Worm (Caenorhabditis elegans): ENCODE results near the gene gid-7.
A peak's percentile ranks its signal among the peaks of the same experiment; 100 is the strongest.

The gid-7 gene

DNA sequence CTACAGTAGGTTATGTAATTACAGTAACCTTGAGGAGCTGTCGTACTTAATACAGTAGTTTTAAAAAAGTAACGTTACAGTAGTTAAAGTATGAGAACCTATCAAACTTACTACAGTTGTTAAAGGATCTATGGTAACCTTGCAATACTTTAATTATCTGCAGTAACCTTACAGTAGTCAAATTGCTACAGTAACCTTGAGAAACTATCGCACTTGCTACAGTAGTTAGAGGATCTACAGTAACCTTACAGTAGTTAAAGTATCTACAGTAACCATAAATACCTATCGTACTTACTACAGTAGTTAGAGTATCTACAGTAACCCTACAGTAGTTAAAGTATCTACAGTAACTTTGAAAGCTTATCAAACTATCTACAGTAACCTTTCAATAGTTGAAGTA, 45.3 kb downstream of the gid-7 start:
- TF ChIP-seq elt-1 (tag; optimal IDR thresholded peaks at IDR 0.05; ENCODE audit: borderline replicate concordance, insufficient read depth) (no peak), mab-5 (tag; optimal IDR thresholded peaks at IDR 0.05) (no peak), nhr-2 (tag; optimal IDR thresholded peaks at IDR 0.05) (no peak)

DNA sequence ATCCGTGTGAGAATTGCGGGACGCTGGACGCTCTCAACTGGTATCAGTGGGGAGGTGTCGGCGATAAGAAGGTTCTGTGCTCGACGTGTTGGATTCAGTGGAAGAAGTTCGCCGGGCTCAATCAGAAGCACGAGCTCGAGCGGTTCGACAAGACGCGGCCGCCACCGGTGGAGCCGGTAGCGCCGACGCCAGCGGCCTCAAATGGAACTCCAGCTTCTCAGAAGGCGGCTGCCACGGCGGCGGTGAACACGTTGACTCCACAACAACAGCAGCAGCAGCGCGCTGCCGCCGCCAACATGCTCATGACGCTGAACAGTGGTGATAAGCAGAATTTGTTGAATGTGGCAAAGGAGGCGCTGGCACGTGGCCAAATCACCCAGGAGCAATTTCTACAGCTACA, 50.0 kb downstream of the gid-7 start:
- TF ChIP-seq mls-2 (tag; optimal IDR thresholded peaks at IDR 0.05) (no peak), lin-13 (tag; optimal IDR thresholded peaks at IDR 0.05) (no peak)

DNA sequence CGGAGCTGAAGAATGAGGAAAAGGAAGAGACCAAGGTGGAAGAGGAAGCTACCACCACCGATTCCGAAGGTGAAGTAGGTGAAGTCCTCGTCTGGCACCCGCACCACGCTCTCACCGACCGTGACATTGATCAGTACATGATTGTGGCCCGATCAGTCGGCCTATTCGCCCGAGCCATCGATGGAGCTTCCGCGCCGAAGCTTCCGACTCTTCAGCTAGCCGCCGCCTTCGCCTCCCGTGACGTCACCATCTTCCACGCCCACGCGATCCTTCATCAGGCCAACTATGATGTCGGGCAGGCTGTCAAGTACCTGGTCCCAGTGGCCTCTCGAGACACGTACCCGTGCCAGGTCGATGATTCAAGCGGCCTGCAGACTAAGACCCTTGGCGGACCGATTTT, 50.7 kb downstream of the gid-7 start:
- TF ChIP-seq ham-2 (GFP tag; optimal IDR thresholded peaks at IDR 0.05) = no peak

DNA sequence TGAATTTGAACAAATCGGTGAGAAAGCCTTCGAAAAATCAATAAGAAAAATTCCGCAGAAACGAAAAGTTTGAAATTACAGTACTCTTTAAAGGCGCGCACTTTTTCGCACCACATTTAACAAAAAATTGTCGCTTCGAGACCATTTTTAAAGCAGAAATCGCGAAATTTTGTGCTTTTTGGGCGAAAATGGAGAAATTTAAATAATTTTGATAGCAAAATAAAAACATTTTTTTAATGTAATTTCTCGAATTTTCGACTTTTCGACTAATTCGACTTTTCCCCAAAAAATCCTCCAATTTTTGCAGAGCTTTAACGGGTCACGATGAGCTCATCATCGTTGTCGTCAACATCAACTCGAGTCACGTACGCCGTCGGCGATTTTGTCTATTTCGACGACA, 52.2 kb downstream of the gid-7 start, which contains the start of gene lin-40:
Gene lin-40 (plus strand): TSS at position 301 of the 400 bp plus-strand sequence.
- TF ChIP-seq lin-13 (tag; optimal IDR thresholded peaks at IDR 0.05) = no peak
- no peak for TF ChIP-seq blmp-1 (tag; optimal IDR thresholded peaks at IDR 0.05)
- TF ChIP-seq sem-2 (GFP tag; optimal IDR thresholded peaks at IDR 0.05) = no peak
- no peak for TF ChIP-seq ceh-43 (GFP tag; optimal IDR thresholded peaks at IDR 0.05)
- no peak for TF ChIP-seq nhr-237 (tag; optimal IDR thresholded peaks at IDR 0.05)
- TF ChIP-seq unc-39 (tag; optimal IDR thresholded peaks at IDR 0.05) = no peak
- TF ChIP-seq unc-62 (GFP tag; optimal IDR thresholded peaks at IDR 0.05) = no peak
- no peak for TF ChIP-seq nhr-12 (tag; optimal IDR thresholded peaks at IDR 0.05)
- no peak for TF ChIP-seq elt-1 (tag; optimal IDR thresholded peaks at IDR 0.05; ENCODE audit: borderline replicate concordance, insufficient read depth)
- TF ChIP-seq lin-32 (GFP tag; optimal IDR thresholded peaks at IDR 0.05) = no peak
- TF ChIP-seq drap-1 (GFP tag; optimal IDR thresholded peaks at IDR 0.05) = no peak
- no peak for TF ChIP-seq snpc-4 (tag; optimal IDR thresholded peaks at IDR 0.05)
- TF ChIP-seq lsy-2 (tag; optimal IDR thresholded peaks at IDR 0.05) = no peak
- no peak for TF ChIP-seq zip-8 (tag; optimal IDR thresholded peaks at IDR 0.05)
- TF ChIP-seq flh-1 (GFP tag; optimal IDR thresholded peaks at IDR 0.05) = no peak

DNA sequence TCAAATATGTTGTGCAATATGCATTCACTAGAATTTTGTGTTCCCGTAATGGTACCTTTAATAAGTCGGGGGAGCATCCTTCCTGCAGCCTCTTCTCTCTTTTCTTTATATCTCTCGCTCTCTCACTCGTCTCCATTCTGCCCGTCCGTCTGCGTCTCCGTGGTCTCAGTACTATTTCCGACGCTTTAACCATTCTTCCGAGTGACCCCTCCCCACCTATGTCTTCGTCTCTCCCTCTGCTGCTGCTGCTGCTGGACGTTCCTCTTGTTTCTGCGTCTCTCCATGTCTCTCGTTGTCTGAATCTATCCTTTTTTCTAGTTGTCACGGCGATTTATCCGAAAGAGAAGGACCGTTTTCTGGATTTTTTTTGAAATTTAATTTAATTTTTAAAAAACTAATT, 53.0 kb downstream of the gid-7 start:
- TF ChIP-seq nhr-2 (tag; optimal IDR thresholded peaks at IDR 0.05) (peak; percentile 8), sptf-1 (tag; optimal IDR thresholded peaks at IDR 0.05) (no peak), unc-120 (tag; optimal IDR thresholded peaks at IDR 0.05; ENCODE audit: poor library complexity, severe bottlenecking) (peak; percentile 70), ztf-11 (tag; optimal IDR thresholded peaks at IDR 0.05) (peak; percentile 9), ham-2 (GFP tag; optimal IDR thresholded peaks at IDR 0.05) (peak; percentile 7), hlh-1 (tag; optimal IDR thresholded peaks at IDR 0.05) (peak; percentile 11), ces-1 (GFP tag; optimal IDR thresholded peaks at IDR 0.05) (peak; percentile 69), lin-13 (tag; optimal IDR thresholded peaks at IDR 0.05) (no peak)

DNA sequence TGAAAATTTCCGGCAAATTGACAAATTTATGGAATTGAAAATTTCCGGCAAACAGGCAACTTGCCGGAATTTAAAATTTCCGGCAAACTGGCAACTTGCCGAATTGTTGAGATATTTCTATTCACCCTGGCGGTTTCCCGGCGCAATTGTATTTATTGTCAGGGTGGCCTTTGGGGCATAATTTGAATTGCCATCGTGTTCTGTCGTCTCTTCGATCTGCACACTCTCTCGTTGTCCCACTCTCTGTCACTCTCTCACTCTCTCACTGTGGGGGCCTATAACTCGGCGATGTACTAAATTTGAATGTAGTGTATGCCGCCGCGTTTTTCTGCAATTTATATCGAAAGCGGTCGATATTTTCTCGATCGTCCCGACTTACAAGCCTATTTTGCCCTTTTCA, 53.9 kb downstream of the gid-7 start:
- TF ChIP-seq nhr-76 (tag; optimal IDR thresholded peaks at IDR 0.05) (no peak), pha-4 (tag; optimal IDR thresholded peaks at IDR 0.05) (peak; percentile 2)

Data from whole organism, mixed stage, embryonic.